Worm (Caenorhabditis elegans) whole organism, young adult: ENCODE results near the gene hrpa-2.

Experiments
- B0019.2 ChIP-seq: fragments of 200-800 bp; sonication (Bioruptor generic); conservative IDR thresholded peaks from 2 replicates; pipeline ENCODE4 v1.3.6; 2022; ENCODE audit warnings: missing genetic modification reagents, missing genetic modification characterization, missing compliant biosample characterization
- B0035.1 ChIP-seq: sonication (generic microtip); optimal IDR thresholded peaks from 2 replicates; lab custom pipeline; 2016; ENCODE audit warnings: missing genetic modification characterization, mild to moderate bottlenecking, missing compliant biosample characterization, missing genotype, missing genetic modification reagents
- D2030.7 ChIP-seq: fragments of 200-800 bp; sonication (Bioruptor generic); IDR thresholded peaks from 2 replicates; pipeline ENCODE4 v1.3.6; 2022; ENCODE audit warnings: missing genetic modification reagents, missing genetic modification characterization, missing compliant biosample characterization
- F23B12.7 ChIP-seq: sonication (generic microtip); optimal IDR thresholded peaks from 2 replicates; lab custom pipeline; 2017; ENCODE audit warnings: missing genetic modification characterization, mild to moderate bottlenecking, missing compliant biosample characterization, antibody characterized with exemption, moderate library complexity; ENCODE audit not compliant: insufficient read depth
- F39B2.1 ChIP-seq: fragments of 200-800 bp; sonication (Bioruptor generic); IDR thresholded peaks from 2 replicates; pipeline ENCODE4 v1.3.6; 2022; ENCODE audit warnings: missing genetic modification reagents, missing genetic modification characterization, missing compliant biosample characterization
- F57A8.1 ChIP-seq: fragments of 200-800 bp; sonication (Bioruptor generic); optimal IDR thresholded peaks from 2 replicates; lab custom pipeline; 2018; ENCODE audit warnings: mild to moderate bottlenecking, missing genetic modification characterization, moderate library complexity, missing compliant biosample characterization
- F57C9.4 ChIP-seq: sonication (generic microtip); optimal IDR thresholded peaks from 2 replicates; lab custom pipeline; 2017; ENCODE audit warnings: mild to moderate bottlenecking, missing genetic modification characterization, missing compliant biosample characterization
- T07F8.4 ChIP-seq: sonication (generic microtip); optimal IDR thresholded peaks from 2 replicates; lab custom pipeline; 2016; ENCODE audit warnings: mild to moderate bottlenecking, missing genetic modification characterization, moderate library complexity, missing compliant biosample characterization
- Y79H2A.3 ChIP-seq: fragments of 200-800 bp; sonication (Bioruptor generic); conservative IDR thresholded peaks from 2 replicates; pipeline ENCODE4 v1.3.6; 2022; ENCODE audit warnings: missing genetic modification reagents, missing genetic modification characterization, missing compliant biosample characterization
- ama-1 ChIP-seq, 3 experiments: fragments of 150-350 bp in 1 of 3; sonication (generic microtip) in 2 of 3; optimal IDR thresholded peaks; 2 replicates each; lab custom pipeline; 2014 to 2018; ENCODE audit warnings: missing biosample characterization in 2 of 3, missing genetic modification characterization in 2 of 3, missing genetic modification reagents in 2 of 3
- atf-7 ChIP-seq: sonication (generic microtip); optimal IDR thresholded peaks from 2 replicates; lab custom pipeline; 2017; ENCODE audit warnings: mild to moderate bottlenecking, missing genetic modification characterization, missing compliant biosample characterization
- athp-1 ChIP-seq: sonication (generic microtip); optimal IDR thresholded peaks from 2 replicates; lab custom pipeline; 2017; ENCODE audit warnings: mild to moderate bottlenecking, missing genetic modification characterization, missing compliant biosample characterization
- attf-3 ChIP-seq: fragments of 200-800 bp; sonication (Bioruptor generic); conservative IDR thresholded peaks from 2 replicates; pipeline ENCODE4 v1.3.6; 2022; ENCODE audit warnings: missing genetic modification reagents, missing genetic modification characterization, missing compliant biosample characterization
- attf-5 ChIP-seq: fragments of 200-800 bp; sonication (Bioruptor generic); optimal IDR thresholded peaks from 2 replicates; lab custom pipeline; 2018; ENCODE audit warnings: mild to moderate bottlenecking, missing genetic modification characterization, missing compliant biosample characterization
- ceh-91 ChIP-seq: fragments of 200-800 bp; sonication (Bioruptor generic); IDR thresholded peaks from 2 replicates; pipeline ENCODE4 v1.3.6; 2022; ENCODE audit warnings: missing genetic modification reagents, missing genetic modification characterization, missing compliant biosample characterization
- egl-18 ChIP-seq: fragments of 200-800 bp; sonication (Bioruptor generic); IDR thresholded peaks from 2 replicates; pipeline ENCODE4 v1.3.6; 2022; ENCODE audit warnings: missing genetic modification reagents, missing genetic modification characterization, missing compliant biosample characterization
- egrh-3 ChIP-seq: fragments of 200-800 bp; sonication (Bioruptor generic); IDR thresholded peaks from 2 replicates; pipeline ENCODE4 v1.3.6; 2022; ENCODE audit warnings: missing genetic modification reagents, missing genetic modification characterization, missing compliant biosample characterization
- ekl-4 ChIP-seq: fragments of 200-800 bp; sonication (Bioruptor generic); IDR thresholded peaks from 2 replicates; pipeline ENCODE4 v1.3.6; 2022; ENCODE audit warnings: missing genetic modification reagents, missing genetic modification characterization, missing compliant biosample characterization
- hlh-12 ChIP-seq: sonication (generic microtip); optimal IDR thresholded peaks from 2 replicates; lab custom pipeline; 2016; ENCODE audit warnings: missing genetic modification characterization, missing compliant biosample characterization
- hmg-20 ChIP-seq: fragments of 200-800 bp; sonication (Bioruptor generic); IDR thresholded peaks from 2 replicates; pipeline ENCODE4 v1.3.6; 2022; ENCODE audit warnings: missing genetic modification reagents, missing genetic modification characterization, missing compliant biosample characterization
- hrde-1 ChIP-seq: sonication (generic microtip); optimal IDR thresholded peaks from 2 replicates; lab custom pipeline; 2016; ENCODE audit warnings: missing genetic modification characterization, mild to moderate bottlenecking, missing compliant biosample characterization, moderate library complexity, missing genotype, missing genetic modification reagents, borderline replicate concordance
- let-526 ChIP-seq: fragments of 200-800 bp; sonication (Bioruptor generic); IDR thresholded peaks from 2 replicates; pipeline ENCODE4 v1.3.6; 2022; ENCODE audit warnings: missing genetic modification reagents, missing genetic modification characterization, missing compliant biosample characterization
- lin-40 ChIP-seq: sonication (generic microtip); optimal IDR thresholded peaks from 2 replicates; lab custom pipeline; 2016; ENCODE audit warnings: missing genetic modification characterization, mild to moderate bottlenecking, missing compliant biosample characterization, missing genotype, missing genetic modification reagents
- madf-10 ChIP-seq: sonication (generic microtip); optimal IDR thresholded peaks from 2 replicates; lab custom pipeline; 2016; ENCODE audit warnings: mild to moderate bottlenecking, missing genetic modification characterization, missing compliant biosample characterization
- nfya-1 ChIP-seq: sonication (generic microtip); optimal IDR thresholded peaks from 2 replicates; lab custom pipeline; 2017; ENCODE audit warnings: antibody characterized with exemption, missing compliant biosample characterization, missing genetic modification characterization, borderline replicate concordance; ENCODE audit not compliant: insufficient read depth
- nfya-2 ChIP-seq: fragments of 200-800 bp; sonication (Bioruptor generic); IDR thresholded peaks from 2 replicates; pipeline ENCODE4 v1.3.6; 2022; ENCODE audit warnings: missing genetic modification reagents, missing genetic modification characterization, missing compliant biosample characterization
- nhr-179 ChIP-seq: sonication (generic microtip); optimal IDR thresholded peaks from 2 replicates; lab custom pipeline; 2016; ENCODE audit warnings: mild to moderate bottlenecking, missing genetic modification characterization, missing compliant biosample characterization
- nhr-27 ChIP-seq: fragments of 200-800 bp; sonication (Bioruptor generic); optimal IDR thresholded peaks from 2 replicates; lab custom pipeline; 2018; ENCODE audit warnings: mild to moderate bottlenecking, missing genetic modification characterization, moderate library complexity, missing compliant biosample characterization
- rec-8 ChIP-seq, 2 experiments: sonication (generic microtip); optimal IDR thresholded peaks; 2 replicates each; lab custom pipeline; 2016; ENCODE audit warnings: mild to moderate bottlenecking in 2 of 2, missing genetic modification characterization in 2 of 2, missing genetic modification reagents in 2 of 2, missing genotype in 2 of 2, missing biosample characterization in 1 of 2, missing compliant biosample characterization in 1 of 2, moderate library complexity in 1 of 2
- rpc-1 ChIP-seq, 2 experiments: fragments of 150-350 bp in 1 of 2; sonication (generic microtip) in 1 of 2; optimal IDR thresholded peaks; 2 replicates each; lab custom pipeline; 2014 to 2018; ENCODE audit warnings: missing biosample characterization in 1 of 2, missing genetic modification characterization in 1 of 2, missing genetic modification reagents in 1 of 2, missing genotype in 1 of 2
- snpc-1.1 ChIP-seq: sonication (generic microtip); optimal IDR thresholded peaks from 2 replicates; lab custom pipeline; 2017; ENCODE audit warnings: missing genetic modification characterization, mild to moderate bottlenecking, missing compliant biosample characterization, antibody characterized with exemption, moderate library complexity, missing genotype, missing genetic modification reagents; ENCODE audit not compliant: insufficient read depth
- tlf-1 ChIP-seq: fragments of 200-800 bp; sonication (Bioruptor generic); optimal IDR thresholded peaks from 2 replicates; lab custom pipeline; 2018; ENCODE audit warnings: mild to moderate bottlenecking, missing genetic modification characterization, missing compliant biosample characterization
- unc-62 ChIP-seq: fragments of 150-350 bp; optimal IDR thresholded peaks from 2 replicates; lab custom pipeline; 2014; ENCODE audit warnings: missing biosample characterization, missing genetic modification reagents, missing genetic modification characterization
- zfh-2 ChIP-seq: fragments of 200-800 bp; sonication (Bioruptor generic); conservative IDR thresholded peaks from 2 replicates; pipeline ENCODE4 v1.3.6; 2022; ENCODE audit warnings: missing genetic modification reagents, missing genetic modification characterization, missing compliant biosample characterization
- zim-3 ChIP-seq: sonication (generic microtip); optimal IDR thresholded peaks from 2 replicates; lab custom pipeline; 2017; ENCODE audit warnings: mild to moderate bottlenecking, missing genetic modification characterization, moderate library complexity, missing compliant biosample characterization
- ztf-22 ChIP-seq: fragments of 200-800 bp; sonication (Bioruptor generic); optimal IDR thresholded peaks from 2 replicates; lab custom pipeline; 2018; ENCODE audit warnings: mild to moderate bottlenecking, missing genetic modification characterization, moderate library complexity, missing compliant biosample characterization
- ztf-3 ChIP-seq: fragments of 200-800 bp; sonication (Bioruptor generic); optimal IDR thresholded peaks from 2 replicates; lab custom pipeline; 2018; ENCODE audit warnings: mild to moderate bottlenecking, missing genetic modification characterization, missing compliant biosample characterization
- ztf-6 ChIP-seq: fragments of 200-800 bp; sonication (Bioruptor generic); IDR thresholded peaks from 2 replicates; pipeline ENCODE4 v1.3.6; 2022; ENCODE audit warnings: missing genetic modification reagents, missing genetic modification characterization, missing compliant biosample characterization

Gene hrpa-2

ce11 chrX:5216063-5216462 lies at the start of gene hrpa-2:
Gene hrpa-2, plus strand, starts transcription at chrX:5216363.
- TF ChIP-seq D2030.7 (GFP tag; lab: Robert Waterston, UW) = no peak
- no peak for TF ChIP-seq madf-10 (tag; lab: Kevin White, UChicago)
- TF ChIP-seq attf-5 (GFP tag; lab: Kevin White, UChicago) = no peak
- TF ChIP-seq B0035.1 (tag; lab: Kevin White, UChicago) = no peak
- TF ChIP-seq egrh-3 (GFP tag; lab: Robert Waterston, UW) = no peak
- no peak for TF ChIP-seq attf-3
- no peak for TF ChIP-seq zim-3 (tag; lab: Kevin White, UChicago)
- TF ChIP-seq hlh-12 (tag; lab: Kevin White, UChicago) = no peak
- no peak for TF ChIP-seq nfya-1 (tag; lab: Kevin White, UChicago)
- TF ChIP-seq rec-8 (tag; optimal IDR thresholded peaks at IDR 0.05; lab: Kevin White, UChicago) = no peak
- TF ChIP-seq Y79H2A.3 (GFP tag; lab: Robert Waterston, UW) = no peak
- no peak for TF ChIP-seq B0019.2 (GFP tag; lab: Robert Waterston, UW)
- no peak for TF ChIP-seq athp-1
- TF ChIP-seq ekl-4 (GFP tag; lab: Robert Waterston, UW) = no peak
- TF ChIP-seq hmg-20 (GFP tag; lab: Robert Waterston, UW) = no peak

ce11 chrX:5168770-5169169 lies 47.4 kb upstream of the hrpa-2 start:
- TF ChIP-seq ceh-91 = no peak
- no peak for TF ChIP-seq T07F8.4
- TF ChIP-seq F57A8.1 = no peak
- no peak for TF ChIP-seq egl-18
- no peak for TF ChIP-seq F57C9.4 (tag; lab: Kevin White, UChicago)
- no peak for TF ChIP-seq zfh-2 (GFP tag; lab: Robert Waterston, UW)
- TF ChIP-seq tlf-1 = no peak
- TF ChIP-seq lin-40 (tag; lab: Kevin White, UChicago) = no peak
- TF ChIP-seq hrde-1 (tag; lab: Kevin White, UChicago) = no peak
- no peak for TF ChIP-seq atf-7 (tag; lab: Kevin White, UChicago)
- TF ChIP-seq ama-1 (optimal IDR thresholded peaks at IDR 0.05; lab: Kevin White, UChicago) = no peak
- TF ChIP-seq ama-1 (GFP tag; optimal IDR thresholded peaks at IDR 0.05; lab: Kevin White, UChicago) = no peak
- no peak for TF ChIP-seq rpc-1 (optimal IDR thresholded peaks at IDR 0.05; lab: Kevin White, UChicago)
- no peak for TF ChIP-seq rpc-1 (tag; optimal IDR thresholded peaks at IDR 0.05; lab: Kevin White, UChicago)
- TF ChIP-seq unc-62 (GFP tag; lab: Kevin White, UChicago) = no peak
- TF ChIP-seq F39B2.1 (GFP tag; lab: Robert Waterston, UW) = no peak
- no peak for TF ChIP-seq nhr-27
- TF ChIP-seq ztf-3 (GFP tag; lab: Kevin White, UChicago) = no peak
- TF ChIP-seq nhr-179 (tag; lab: Kevin White, UChicago) = no peak
- no peak for TF ChIP-seq ztf-6 (GFP tag; lab: Robert Waterston, UW)
- TF ChIP-seq snpc-1.1 (tag; lab: Kevin White, UChicago) = no peak

ce11 chrX:5171085-5171484 lies 45.1 kb upstream of the hrpa-2 start, which contains the start of gene T03G11.10:
Gene T03G11.10, minus strand, starts transcription at chrX:5171185.
- TF ChIP-seq B0035.1 (tag; lab: Kevin White, UChicago) (no peak), hrde-1 (tag; lab: Kevin White, UChicago) (no peak), ztf-22 (GFP tag; lab: Kevin White, UChicago) (no peak), T07F8.4 (no peak), F23B12.7 (tag; lab: Kevin White, UChicago) (no peak), nfya-2 (GFP tag; lab: Robert Waterston, UW) (no peak), let-526 (GFP tag; lab: Robert Waterston, UW) (no peak), ceh-91 (no peak)
